Fruit fly (Drosophila melanogaster): ENCODE results near the gene CG4020.
A peak's percentile ranks its signal among the peaks of the same experiment; 100 is the strongest.

CG4020 gene

dm6 chrX:5905446-5905845 is at the start of gene CG4020:
Gene CG4020, plus strand, starts transcription at chrX:5905746.
- TF ChIP-seq noc (tag; optimal IDR thresholded peaks at IDR 0.05), result no peak

- no peak for TF ChIP-seq noc (tag; optimal IDR thresholded peaks at IDR 0.05)
These were observed 40.5 kb upstream of the CG4020 start, which contains the start of gene CG43137 for dm6 chrX:5865051-5865450. Gene CG43137, minus strand, starts transcription at chrX:5865151.

dm6 chrX:5866095-5866494 is 39.5 kb upstream of the CG4020 start:
- TF ChIP-seq noc (tag; optimal IDR thresholded peaks at IDR 0.05), result no peak

dm6 chrX:5868795-5869194 is 36.8 kb upstream of the CG4020 start, which contains the start of gene CG15764:
Gene CG15764, plus strand, starts transcription at chrX:5869095.
- TF ChIP-seq noc (tag; optimal IDR thresholded peaks at IDR 0.05), result no peak

- no peak for TF ChIP-seq noc (tag; optimal IDR thresholded peaks at IDR 0.05)
These were observed 32.4 kb upstream of the CG4020 start, which contains the start of gene GAA1 for dm6 chrX:5873164-5873563. Gene GAA1, minus strand, starts transcription at chrX:5873357.

- no peak for TF ChIP-seq noc (tag; optimal IDR thresholded peaks at IDR 0.05)
These were observed 29.0 kb upstream of the CG4020 start, which contains the start of gene mof for dm6 chrX:5876584-5876983. Gene mof, minus strand, starts transcription at chrX:5876853.

- peak; percentile 65 for TF ChIP-seq noc (tag; optimal IDR thresholded peaks at IDR 0.05)
These were observed 26.0 kb upstream of the CG4020 start, which contains the start of the genes Usp30 and CG16721 for dm6 chrX:5879543-5879943. Gene Usp30, minus strand, starts transcription at chrX:5879787. Gene CG16721, plus strand, starts transcription at chrX:5879869.

dm6 chrX:5880139-5880924 is 25.2 kb upstream of the CG4020 start:
- peak; percentile 59 for TF ChIP-seq noc (tag; optimal IDR thresholded peaks at IDR 0.05)

dm6 chrX:5883394-5883793 is 22.2 kb upstream of the CG4020 start:
- TF ChIP-seq noc (tag; optimal IDR thresholded peaks at IDR 0.05), result no peak

- no peak for TF ChIP-seq noc (tag; optimal IDR thresholded peaks at IDR 0.05)
These were observed 21.3 kb upstream of the CG4020 start for dm6 chrX:5884294-5884693.

- TF ChIP-seq noc (tag; optimal IDR thresholded peaks at IDR 0.05), result no peak
These were observed 20.7 kb upstream of the CG4020 start for dm6 chrX:5884887-5885286.

- no peak for TF ChIP-seq noc (tag; optimal IDR thresholded peaks at IDR 0.05)
These were observed 20.0 kb upstream of the CG4020 start for dm6 chrX:5885521-5885920.

- no peak for TF ChIP-seq noc (tag; optimal IDR thresholded peaks at IDR 0.05)
These were observed 19.6 kb upstream of the CG4020 start for dm6 chrX:5885973-5886372.

dm6 chrX:5886764-5887555 is 18.6 kb upstream of the CG4020 start:
- no peak for TF ChIP-seq noc (tag; optimal IDR thresholded peaks at IDR 0.05)

dm6 chrX:5888260-5888659 is 17.3 kb upstream of the CG4020 start:
- no peak for TF ChIP-seq noc (tag; optimal IDR thresholded peaks at IDR 0.05)

- TF ChIP-seq noc (tag; optimal IDR thresholded peaks at IDR 0.05), result no peak
These were observed 16.6 kb upstream of the CG4020 start for dm6 chrX:5888933-5889332.

All from whole organism, larva.